Worm (Caenorhabditis elegans): Measurements from ENCODE around the gene vps-32.1.

Gene vps-32.1

DNA sequence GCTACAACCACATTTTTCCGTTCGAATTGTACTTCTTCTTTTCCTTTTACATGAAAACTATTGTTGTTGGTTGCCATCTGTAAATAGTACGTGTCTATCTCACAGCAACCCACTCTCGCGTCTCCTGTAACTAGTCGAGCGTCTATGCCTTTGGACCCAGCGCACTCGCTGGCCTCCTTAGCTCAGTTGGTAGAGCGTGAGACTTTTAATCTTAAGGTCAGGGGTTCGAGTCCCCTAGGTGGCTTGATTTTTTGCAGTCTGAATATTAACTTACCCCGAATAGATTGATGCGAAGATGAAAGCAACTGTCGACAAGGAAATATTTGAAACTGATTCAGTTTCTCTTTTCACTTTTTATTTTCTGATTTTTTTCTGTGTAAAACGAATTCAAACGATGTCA is 24.4 kb upstream of the vps-32.1 start, which contains the start of gene mpz-3:
TSS of gene mpz-3 (minus strand) at position 320 of the 400 bp plus-strand sequence.
- TF ChIP-seq nhr-237 (tag; optimal IDR thresholded peaks at IDR 0.05) (no peak), madf-5 (GFP tag; IDR thresholded peaks at IDR 0.05) (no peak), dmd-6 (GFP tag; IDR thresholded peaks at IDR 0.05) (no peak; the same call in 1 of the 2 replicates), lin-15B (tag; optimal IDR thresholded peaks at IDR 0.05) (no peak), nhr-102 (tag; optimal IDR thresholded peaks at IDR 0.05) (peak; percentile 62), madf-9 (GFP tag; conservative IDR thresholded peaks at IDR 0.05) (peak; percentile 67), spr-3 (GFP tag; optimal IDR thresholded peaks at IDR 0.05) (no peak), F10B5.3 (tag; optimal IDR thresholded peaks at IDR 0.05) (no peak), aha-1 (tag) (peak; percentile 88), ceh-32 (tag; optimal IDR thresholded peaks at IDR 0.05; ENCODE audit: poor library complexity) (no peak), nhr-111 (GFP tag; optimal IDR thresholded peaks at IDR 0.05) (no peak), egl-27 (tag; optimal IDR thresholded peaks at IDR 0.05) (no peak), daf-12 (tag; optimal IDR thresholded peaks at IDR 0.05) (no peak), skn-1 (tag; optimal IDR thresholded peaks at IDR 0.05) (no peak), lir-3 (tag; optimal IDR thresholded peaks at IDR 0.05) (no peak), nhr-6 (tag; optimal IDR thresholded peaks at IDR 0.05) (no peak), rbr-2 (tag; optimal IDR thresholded peaks at IDR 0.05) (peak; percentile 62), F49E8.2 (tag; optimal IDR thresholded peaks at IDR 0.05; ENCODE audit: borderline replicate concordance) (no peak), mxl-2 (GFP tag; conservative IDR thresholded peaks at IDR 0.05) (0 out of 2 replicates have a peak, but pooled peaks have one; percentile 24), ceh-20 (GFP tag; IDR thresholded peaks at IDR 0.05) (no peak; the same call in 1 of the 2 replicates), nhr-10 (tag; optimal IDR thresholded peaks at IDR 0.05) (no peak), lin-38 (GFP tag; IDR thresholded peaks at IDR 0.05) (peak; percentile 69), nhr-42 (GFP tag; IDR thresholded peaks at IDR 0.05) (no peak; the same call in 1 of the 2 replicates), tra-1 (GFP tag; IDR thresholded peaks at IDR 0.05) (0 out of 2 replicates have a peak, but pooled peaks have one; percentile 29), fos-1 (tag; optimal IDR thresholded peaks at IDR 0.05) (no peak), mep-1 (tag; optimal IDR thresholded peaks at IDR 0.05) (no peak), nhr-25 (tag; optimal IDR thresholded peaks at IDR 0.05; ENCODE audit: borderline replicate concordance, insufficient read depth) (no peak), snpc-4 (tag; optimal IDR thresholded peaks at IDR 0.05) (no peak), D1046.2 (GFP tag; IDR thresholded peaks at IDR 0.05) (no peak), ztf-11 (tag; optimal IDR thresholded peaks at IDR 0.05) (no peak), snpc-1.2 (GFP tag; IDR thresholded peaks at IDR 0.05) (peak; percentile 49; the same call in 1 of the 2 replicates), lin-1 (GFP tag; IDR thresholded peaks at IDR 0.05) (no peak; the same call in 1 of the 2 replicates), daf-19 (GFP tag; conservative IDR thresholded peaks at IDR 0.05) (0 out of 2 replicates have a peak, but pooled peaks have one; percentile 40), ceh-44 (GFP tag; IDR thresholded peaks at IDR 0.05) (peak; percentile 70; the same call in 1 of the 2 replicates), Y105C5A.15 (GFP tag; IDR thresholded peaks at IDR 0.05) (0 out of 2 replicates have a peak, but pooled peaks have one; percentile 54), ctbp-1 (GFP tag; IDR thresholded peaks at IDR 0.05) (peak; percentile 55; the same call in 1 of the 2 replicates), F26F4.8 (GFP tag; conservative IDR thresholded peaks at IDR 0.05) (no peak), gei-8 (GFP tag; optimal IDR thresholded peaks at IDR 0.05) (peak; percentile 15), nhr-28 (tag; optimal IDR thresholded peaks at IDR 0.05) (peak; percentile 43), Y5F2A.4 (GFP tag; optimal IDR thresholded peaks at IDR 0.05) (no peak), cey-2 (tag; optimal IDR thresholded peaks at IDR 0.05; ENCODE audit: borderline replicate concordance, insufficient read depth) (no peak), mxl-3 (GFP tag; optimal IDR thresholded peaks at IDR 0.05) (peak; percentile 42), unc-130 (GFP tag; optimal IDR thresholded peaks at IDR 0.05) (peak; percentile 47), hlh-30 (tag; optimal IDR thresholded peaks at IDR 0.05; ENCODE audit: insufficient read depth) (peak; percentile 26), nhr-77 (tag; optimal IDR thresholded peaks at IDR 0.05) (peak; percentile 0), ceh-82 (tag; optimal IDR thresholded peaks at IDR 0.05) (no peak), dpl-1 (GFP tag; optimal IDR thresholded peaks at IDR 0.05) (no peak), tag-97 (GFP tag; IDR thresholded peaks at IDR 0.05) (no peak), daf-8 (GFP tag; IDR thresholded peaks at IDR 0.05) (0 out of 2 replicates have a peak, but pooled peaks have one; percentile 37), hif-1 (tag; optimal IDR thresholded peaks at IDR 0.05) (no peak), nhr-76 (tag; optimal IDR thresholded peaks at IDR 0.05) (no peak)
